Worm (Caenorhabditis elegans) whole organism, early embryonic: Measurements from ENCODE around the gene F21F8.5.
A peak's percentile ranks its signal among the peaks of the same experiment; 100 is the strongest.

Source experiments
- B0310.2 ChIP-seq: sonication (generic microtip); optimal IDR thresholded peaks from 2 replicates; lab custom pipeline; 2016; ENCODE audit warnings: mild to moderate bottlenecking, missing genetic modification characterization, missing compliant biosample characterization
- F13C5.2 ChIP-seq: sonication (generic microtip); optimal IDR thresholded peaks from 2 replicates; lab custom pipeline; 2017; ENCODE audit warnings: mild to moderate bottlenecking, missing genetic modification characterization, inconsistent platforms, missing compliant biosample characterization
- aly-1 ChIP-seq: sonication (generic microtip); optimal IDR thresholded peaks from 2 replicates; lab custom pipeline; 2016; ENCODE audit warnings: missing genetic modification characterization, missing compliant biosample characterization
- ama-1 ChIP-seq: fragments of 150-350 bp; optimal IDR thresholded peaks from 2 replicates; lab custom pipeline; 2014
- ceh-13 ChIP-seq: fragments of 200-800 bp; sonication (Bioruptor generic); optimal IDR thresholded peaks from 2 replicates; lab custom pipeline; 2018; ENCODE audit warnings: mild to moderate bottlenecking, missing genetic modification characterization, missing compliant biosample characterization
- ceh-36 ChIP-seq: sonication (generic microtip); optimal IDR thresholded peaks from 2 replicates; lab custom pipeline; 2016; ENCODE audit warnings: missing genetic modification characterization, inconsistent platforms, missing compliant biosample characterization
- ets-7 ChIP-seq: sonication (generic microtip); optimal IDR thresholded peaks from 2 replicates; lab custom pipeline; 2016; ENCODE audit warnings: missing genotype, missing genetic modification characterization, missing compliant biosample characterization
- flt-1 ChIP-seq: fragments of 200-800 bp; sonication (Bioruptor generic); IDR thresholded peaks from 2 replicates; pipeline ENCODE4 v1.3.6; 2022; ENCODE audit warnings: missing genetic modification characterization, missing compliant biosample characterization
- hmbx-1 ChIP-seq: sonication (generic microtip); optimal IDR thresholded peaks from 2 replicates; lab custom pipeline; 2016; ENCODE audit warnings: mild to moderate bottlenecking, missing genetic modification characterization, missing compliant biosample characterization
- hmg-4 ChIP-seq: fragments of 200-800 bp; sonication (Bioruptor generic); optimal IDR thresholded peaks from 2 replicates; lab custom pipeline; 2018; ENCODE audit warnings: mild to moderate bottlenecking, missing genetic modification characterization, missing compliant biosample characterization
- hnd-1 ChIP-seq: sonication (generic microtip); optimal IDR thresholded peaks from 2 replicates; lab custom pipeline; 2016; ENCODE audit warnings: missing genetic modification characterization, missing compliant biosample characterization
- pes-1 ChIP-seq: fragments of 200-800 bp; sonication (Bioruptor generic); IDR thresholded peaks from 2 replicates; pipeline ENCODE4 v1.3.6; 2022; ENCODE audit warnings: missing genetic modification reagents, missing genetic modification characterization, missing compliant biosample characterization
- scrt-1 ChIP-seq: fragments of 200-800 bp; sonication (Bioruptor generic); IDR thresholded peaks from 2 replicates; pipeline ENCODE4 v1.3.6; 2022; ENCODE audit warnings: missing genetic modification characterization, missing compliant biosample characterization
- sea-1 ChIP-seq: fragments of 200-800 bp; sonication (Bioruptor generic); conservative IDR thresholded peaks from 2 replicates; pipeline ENCODE4 v1.3.6; 2022; ENCODE audit warnings: missing genetic modification characterization, missing compliant biosample characterization
- tbx-11 ChIP-seq: fragments of 200-800 bp; sonication (Bioruptor generic); IDR thresholded peaks from 2 replicates; pipeline ENCODE4 v1.3.6; 2022; ENCODE audit warnings: missing genetic modification characterization, missing compliant biosample characterization
- tbx-37 ChIP-seq: fragments of 200-800 bp; sonication (Bioruptor generic); conservative IDR thresholded peaks from 2 replicates; pipeline ENCODE4 v1.3.6; 2022; ENCODE audit warnings: missing genetic modification reagents, missing genetic modification characterization, missing compliant biosample characterization
- tra-4 ChIP-seq: sonication (generic microtip); optimal IDR thresholded peaks from 2 replicates; lab custom pipeline; 2017; ENCODE audit warnings: missing genetic modification characterization, missing compliant biosample characterization

Gene F21F8.5

DNA sequence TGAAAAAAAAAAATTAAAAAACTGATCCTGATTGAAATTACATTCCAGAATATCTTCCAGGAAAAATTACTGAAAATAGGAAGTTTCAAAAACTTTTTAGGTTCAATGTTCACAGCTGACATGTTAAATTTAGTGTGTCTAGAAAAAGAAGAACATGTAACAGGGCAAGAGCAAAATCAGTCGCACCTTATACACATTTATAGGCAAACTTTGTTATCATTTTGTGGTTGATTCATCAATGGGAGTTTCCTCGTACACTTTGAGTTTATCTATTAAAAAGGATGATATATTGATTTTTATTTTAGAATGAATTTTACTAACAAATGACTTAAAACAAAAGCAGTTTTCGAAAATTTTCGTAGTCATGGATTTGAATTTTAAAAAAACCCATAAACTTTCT, 22.9 kb downstream of the F21F8.5 start:
- TF ChIP-seq tbx-37 (no peak), scrt-1 (GFP tag; lab: Robert Waterston, UW) (no peak), ets-7 (no peak), ceh-13 (GFP tag; lab: Kevin White, UChicago) (no peak), aly-1 (tag; lab: Kevin White, UChicago) (no peak), tbx-11 (GFP tag; lab: Robert Waterston, UW) (no peak), ama-1 (lab: Kevin White, UChicago) (no peak), B0310.2 (tag; lab: Kevin White, UChicago) (no peak), tra-4 (tag; lab: Kevin White, UChicago) (no peak), ceh-36 (tag; lab: Kevin White, UChicago) (no peak), hmg-4 (GFP tag; lab: Kevin White, UChicago) (no peak), hmbx-1 (tag; lab: Kevin White, UChicago) (no peak), F13C5.2 (no peak), flt-1 (no peak), sea-1 (GFP tag; lab: Robert Waterston, UW) (no peak), hnd-1 (tag; lab: Kevin White, UChicago) (no peak), pes-1 (no peak)

DNA sequence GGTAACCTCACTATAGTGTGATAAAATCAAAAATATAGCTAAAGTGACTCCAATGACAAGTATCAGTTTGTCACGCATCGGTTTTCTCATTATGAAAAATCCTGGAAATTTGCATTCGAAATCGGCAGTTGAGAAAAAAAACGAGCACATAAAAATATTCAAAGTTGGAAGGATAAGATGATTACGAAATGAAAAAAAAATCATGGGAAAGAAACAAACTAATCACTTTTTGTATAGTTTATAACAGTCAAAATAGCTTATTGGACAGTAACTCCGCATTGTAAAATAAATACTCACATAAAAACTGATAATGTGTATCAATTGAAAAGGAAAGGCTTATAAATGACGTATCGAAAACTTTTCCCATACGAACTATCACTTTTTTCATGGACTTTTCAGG, 23.3 kb downstream of the F21F8.5 start, which contains the start of gene C16D9.4:
Gene C16D9.4, minus strand, starts transcription at position 101 of the 400 bp plus-strand sequence.
- TF ChIP-seq pes-1 (no peak), sea-1 (GFP tag; lab: Robert Waterston, UW) (no peak), ets-7 (no peak), scrt-1 (GFP tag; lab: Robert Waterston, UW) (no peak), hnd-1 (tag; lab: Kevin White, UChicago) (no peak), tbx-11 (GFP tag; lab: Robert Waterston, UW) (no peak), hmbx-1 (tag; lab: Kevin White, UChicago) (no peak), ama-1 (lab: Kevin White, UChicago) (no peak), flt-1 (no peak), tra-4 (tag; lab: Kevin White, UChicago) (no peak), aly-1 (tag; lab: Kevin White, UChicago) (no peak), tbx-37 (no peak), ceh-13 (GFP tag; lab: Kevin White, UChicago) (no peak), B0310.2 (tag; lab: Kevin White, UChicago) (no peak), hmg-4 (GFP tag; lab: Kevin White, UChicago) (no peak), ceh-36 (tag; lab: Kevin White, UChicago) (no peak)

DNA sequence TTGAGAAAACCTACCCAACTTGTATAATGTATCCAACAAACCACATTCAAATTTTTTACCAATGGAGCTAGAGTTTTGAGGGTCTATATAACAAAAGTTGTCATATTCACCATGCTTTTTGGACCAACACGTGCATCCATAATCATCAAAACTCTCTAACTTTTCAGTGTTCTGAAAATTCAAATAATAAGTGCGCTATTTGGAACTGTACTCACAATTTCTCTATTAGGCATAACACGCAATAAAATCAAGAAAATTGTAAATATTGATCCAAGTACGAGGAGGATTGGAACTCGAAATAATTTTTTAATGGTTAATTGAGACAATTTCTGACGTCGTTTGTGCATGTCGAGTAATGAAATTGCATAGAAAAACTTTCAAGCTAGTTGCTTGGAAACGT, 26.2 kb downstream of the F21F8.5 start, which contains the start of gene C16D9.3:
Gene C16D9.3, minus strand, starts transcription at position 101 of the 400 bp plus-strand sequence.
- no peak for TF ChIP-seq tbx-37
- TF ChIP-seq hmbx-1 (tag; lab: Kevin White, UChicago), result no peak
- no peak for TF ChIP-seq hnd-1 (tag; lab: Kevin White, UChicago)
- TF ChIP-seq ceh-13 (GFP tag; lab: Kevin White, UChicago), result no peak
- no peak for TF ChIP-seq ceh-36 (tag; lab: Kevin White, UChicago)
- TF ChIP-seq pes-1, result no peak
- TF ChIP-seq aly-1 (tag; lab: Kevin White, UChicago), result no peak
- no peak for TF ChIP-seq B0310.2 (tag; lab: Kevin White, UChicago)
- TF ChIP-seq ama-1 (lab: Kevin White, UChicago), result no peak
- no peak for TF ChIP-seq tra-4 (tag; lab: Kevin White, UChicago)
- no peak for TF ChIP-seq hmg-4 (GFP tag; lab: Kevin White, UChicago)
- no peak for TF ChIP-seq tbx-11 (GFP tag; lab: Robert Waterston, UW)
- TF ChIP-seq sea-1 (GFP tag; lab: Robert Waterston, UW), result no peak
- TF ChIP-seq ets-7, result no peak
- TF ChIP-seq scrt-1 (GFP tag; lab: Robert Waterston, UW), result no peak
- TF ChIP-seq flt-1, result no peak
- no peak for TF ChIP-seq F13C5.2

DNA sequence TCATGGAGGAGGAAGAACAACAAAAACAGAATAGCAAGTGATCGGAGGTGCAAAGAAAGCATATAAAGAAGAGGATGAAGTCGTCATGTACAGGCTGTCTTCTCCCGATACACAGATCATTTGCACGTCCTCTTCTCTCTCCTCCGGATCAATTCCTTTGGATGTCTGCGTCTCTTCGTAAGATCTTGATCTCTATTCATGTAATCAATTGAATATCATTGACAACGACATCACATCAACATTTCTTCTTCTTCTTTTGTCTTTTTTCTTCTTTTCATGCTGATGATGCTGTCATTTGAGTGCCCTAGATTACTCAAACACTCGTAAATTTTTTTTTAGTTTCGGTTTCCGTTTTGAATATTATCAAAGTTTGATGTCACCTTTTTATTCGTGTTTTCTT, 27.8 kb downstream of the F21F8.5 start, which contains the start of gene rol-3:
Gene rol-3, minus strand, starts transcription at position 120 of the 400 bp plus-strand sequence.
- TF ChIP-seq ama-1 (lab: Kevin White, UChicago), result no peak
- no peak for TF ChIP-seq tra-4 (tag; lab: Kevin White, UChicago)
- TF ChIP-seq tbx-37, result no peak
- no peak for TF ChIP-seq hnd-1 (tag; lab: Kevin White, UChicago)
- TF ChIP-seq flt-1, result no peak
- TF ChIP-seq ceh-13 (GFP tag; lab: Kevin White, UChicago), result no peak
- TF ChIP-seq pes-1, result no peak
- no peak for TF ChIP-seq hmg-4 (GFP tag; lab: Kevin White, UChicago)
- no peak for TF ChIP-seq aly-1 (tag; lab: Kevin White, UChicago)
- no peak for TF ChIP-seq sea-1 (GFP tag; lab: Robert Waterston, UW)
- TF ChIP-seq ceh-36 (tag; lab: Kevin White, UChicago), result no peak

DNA sequence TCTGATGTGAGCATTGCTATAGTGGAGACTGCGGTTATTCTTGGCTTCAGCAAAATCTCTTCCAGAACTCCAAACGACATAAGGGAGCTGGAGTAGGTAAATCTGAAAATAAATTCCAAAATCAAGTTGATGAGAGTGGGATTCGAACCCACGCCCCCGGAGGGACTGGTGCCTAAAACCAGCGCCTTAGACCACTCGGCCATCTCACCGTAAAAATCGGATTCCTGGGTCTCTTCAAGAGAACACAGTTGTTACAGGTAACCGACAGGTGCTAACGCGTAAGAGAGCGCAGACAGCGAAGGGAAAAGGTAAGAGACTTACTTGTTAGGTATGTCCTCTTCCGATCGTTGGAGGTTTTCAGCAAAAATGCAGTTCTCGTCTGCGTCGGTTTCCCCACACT, 30.8 kb downstream of the F21F8.5 start:
- TF ChIP-seq hnd-1 (tag; lab: Kevin White, UChicago), result peak; percentile 3
- TF ChIP-seq aly-1 (tag; lab: Kevin White, UChicago), result peak; percentile 30
- TF ChIP-seq tra-4 (tag; lab: Kevin White, UChicago), result peak; percentile 27
- TF ChIP-seq tbx-11 (GFP tag; lab: Robert Waterston, UW), result 0 out of 2 replicates have a peak, but pooled peaks have one; percentile 48
- TF ChIP-seq ama-1 (lab: Kevin White, UChicago), result no peak
- peak; percentile 63; the same call in 1 of the 2 replicates for TF ChIP-seq scrt-1 (GFP tag; lab: Robert Waterston, UW)
- no peak for TF ChIP-seq hmg-4 (GFP tag; lab: Kevin White, UChicago)
- TF ChIP-seq sea-1 (GFP tag; lab: Robert Waterston, UW), result peak; percentile 68; the same call in 1 of the 2 replicates
- TF ChIP-seq ceh-13 (GFP tag; lab: Kevin White, UChicago), result peak; percentile 22

DNA sequence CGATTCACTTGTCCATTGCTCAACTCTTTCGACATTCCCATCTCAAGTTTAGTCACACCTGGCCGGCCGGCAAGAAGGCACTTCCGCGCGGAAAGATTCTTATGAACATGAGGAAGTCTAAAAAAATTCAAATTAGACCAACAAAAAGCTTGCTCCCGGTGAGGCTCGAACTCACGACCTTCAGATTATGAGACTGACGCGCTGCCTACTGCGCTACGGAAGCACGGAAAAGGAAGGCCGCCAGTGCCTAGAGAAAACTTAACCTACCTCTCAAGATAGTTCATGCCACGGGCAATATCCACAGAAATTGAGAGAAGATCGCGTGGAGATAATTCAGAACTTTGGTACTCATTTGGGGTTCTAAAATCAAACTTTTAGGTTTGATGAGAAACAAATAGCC, 36.1 kb downstream of the F21F8.5 start:
- TF ChIP-seq pes-1 (no peak), B0310.2 (tag; lab: Kevin White, UChicago) (no peak), ceh-13 (GFP tag; lab: Kevin White, UChicago) (no peak), ets-7 (no peak), aly-1 (tag; lab: Kevin White, UChicago) (no peak), ceh-36 (tag; lab: Kevin White, UChicago) (no peak), tbx-37 (0 out of 2 replicates have a peak, but pooled peaks have one; percentile 22), flt-1 (0 out of 2 replicates have a peak, but pooled peaks have one; percentile 44), hmbx-1 (tag; lab: Kevin White, UChicago) (no peak), tbx-11 (GFP tag; lab: Robert Waterston, UW) (no peak), F13C5.2 (no peak), tra-4 (tag; lab: Kevin White, UChicago) (no peak), ama-1 (lab: Kevin White, UChicago) (no peak), scrt-1 (GFP tag; lab: Robert Waterston, UW) (peak; percentile 60; the same call in 1 of the 2 replicates), hmg-4 (GFP tag; lab: Kevin White, UChicago) (peak; percentile 19), hnd-1 (tag; lab: Kevin White, UChicago) (no peak)
